Worm (Caenorhabditis elegans) whole organism, L1 larva: ENCODE measurements around the gene R10E4.7.

ENCODE experiments used
- C34B4.2 ChIP-seq: sonication (generic microtip); optimal IDR thresholded peaks from 2 replicates; lab custom pipeline; 2017; ENCODE audit warnings: mild to moderate bottlenecking, missing genetic modification characterization, missing compliant biosample characterization
- Y116A8C.19 ChIP-seq: sonication (generic microtip); optimal IDR thresholded peaks from 2 replicates; lab custom pipeline; 2016; ENCODE audit warnings: missing compliant biosample characterization, missing genetic modification characterization, borderline replicate concordance
- aha-1 ChIP-seq: fragments of 150-350 bp; optimal IDR thresholded peaks from 2 replicates; lab custom pipeline; 2014; ENCODE audit warnings: missing biosample characterization, missing genetic modification characterization
- alr-1 ChIP-seq: fragments of 200-800 bp; sonication (Bioruptor generic); optimal IDR thresholded peaks from 2 replicates; lab custom pipeline; 2018; ENCODE audit warnings: borderline replicate concordance, mild to moderate bottlenecking, missing genetic modification characterization, missing compliant biosample characterization
- ama-1 ChIP-seq: fragments of 150-350 bp; optimal IDR thresholded peaks from 2 replicates; lab custom pipeline; 2014
- blmp-1 ChIP-seq: fragments of 150-350 bp; optimal IDR thresholded peaks from 2 replicates; lab custom pipeline; 2014; ENCODE audit warnings: missing biosample characterization, missing genetic modification characterization
- ceh-82 ChIP-seq, 3 experiments: fragments of 150-350 bp in 1 of 3; sonication (generic microtip) in 2 of 3; optimal IDR thresholded peaks; 2 replicates each; lab custom pipeline; 2014 to 2017; ENCODE audit warnings: missing biosample characterization in 3 of 3, missing genetic modification characterization in 3 of 3
- ceh-90 ChIP-seq: sonication (generic microtip); optimal IDR thresholded peaks from 2 replicates; lab custom pipeline; 2016; ENCODE audit warnings: missing genetic modification characterization, missing compliant biosample characterization
- ces-1 ChIP-seq: fragments of 150-350 bp; optimal IDR thresholded peaks from 2 replicates; lab custom pipeline; 2014; ENCODE audit warnings: missing biosample characterization, missing genetic modification reagents, missing genetic modification characterization
- dpl-1 ChIP-seq, 3 experiments: fragments of 150-350 bp in 2 of 3; sonication (generic microtip) in 1 of 3; optimal IDR thresholded peaks; 2 replicates each; lab custom pipeline; 2014 to 2017; ENCODE audit warnings: missing biosample characterization in 3 of 3, missing genetic modification characterization in 3 of 3, missing genetic modification reagents in 3 of 3
- dsc-1 ChIP-seq: sonication (generic microtip); optimal IDR thresholded peaks from 2 replicates; lab custom pipeline; 2016; ENCODE audit warnings: mild to moderate bottlenecking, missing genetic modification characterization, missing compliant biosample characterization
- efl-1 ChIP-seq, 4 experiments: fragments of 150-350 bp; optimal IDR thresholded peaks in 3 of 4; peaks in 1 of 4; 1 replicate in 1 of 4; 2 replicates in 3 of 4; lab custom pipeline; 2014; ENCODE audit warnings: missing biosample characterization in 2 of 4, missing genetic modification characterization in 2 of 4, missing genetic modification reagents in 2 of 4
- efl-3 ChIP-seq: fragments of 200-800 bp; sonication (Bioruptor generic); optimal IDR thresholded peaks from 2 replicates; lab custom pipeline; 2018; ENCODE audit warnings: mild to moderate bottlenecking, missing genetic modification characterization, missing compliant biosample characterization
- egl-27 ChIP-seq, 2 experiments: fragments of 150-350 bp in 1 of 2; sonication (generic microtip); optimal IDR thresholded peaks; 3 replicates each; lab custom pipeline; 2017 to 2018; ENCODE audit warnings: missing biosample characterization in 2 of 2, missing genetic modification characterization in 2 of 2, missing genetic modification reagents in 2 of 2
- ets-5 ChIP-seq: fragments of 200-800 bp; sonication (Bioruptor generic); IDR thresholded peaks from 2 replicates; pipeline ENCODE4 v1.3.6; 2022; ENCODE audit warnings: missing genetic modification characterization, missing compliant biosample characterization
- fkh-10 ChIP-seq: sonication (generic microtip); optimal IDR thresholded peaks from 2 replicates; lab custom pipeline; 2017; ENCODE audit warnings: missing biosample characterization, missing genetic modification reagents, missing genetic modification characterization
- fkh-4 ChIP-seq: sonication (generic microtip); optimal IDR thresholded peaks from 2 replicates; lab custom pipeline; 2016; ENCODE audit warnings: missing compliant biosample characterization, missing genetic modification characterization, borderline replicate concordance
- hlh-4 ChIP-seq: sonication (generic microtip); optimal IDR thresholded peaks from 2 replicates; lab custom pipeline; 2016; ENCODE audit warnings: mild to moderate bottlenecking, missing genetic modification characterization, missing compliant biosample characterization
- hpl-2 ChIP-seq: fragments of 150-350 bp; optimal IDR thresholded peaks from 2 replicates; lab custom pipeline; 2014; ENCODE audit warnings: missing biosample characterization, missing genetic modification reagents, missing genetic modification characterization
- isw-1 ChIP-seq: fragments of 200-800 bp; sonication (Bioruptor generic); IDR thresholded peaks from 2 replicates; pipeline ENCODE4 v1.3.6; 2022; ENCODE audit warnings: missing genetic modification characterization, missing compliant biosample characterization
- lin-13 ChIP-seq: fragments of 150-350 bp; optimal IDR thresholded peaks from 2 replicates; lab custom pipeline; 2014; ENCODE audit warnings: missing biosample characterization, missing genetic modification reagents, missing genetic modification characterization
- lin-14 ChIP-seq: fragments of 200-800 bp; sonication (Bioruptor generic); optimal IDR thresholded peaks from 2 replicates; lab custom pipeline; 2018; ENCODE audit warnings: mild to moderate bottlenecking, missing genetic modification characterization, moderate library complexity, missing compliant biosample characterization
- lin-15B ChIP-seq: fragments of 150-350 bp; sonication (generic microtip); optimal IDR thresholded peaks from 3 replicates; lab custom pipeline; 2014; ENCODE audit warnings: missing biosample characterization, missing genetic modification characterization
- lin-39 ChIP-seq: fragments of 150-350 bp; optimal IDR thresholded peaks from 2 replicates; lab custom pipeline; 2014; ENCODE audit warnings: missing biosample characterization, missing genetic modification reagents, missing genetic modification characterization
- mab-9 ChIP-seq: fragments of 200-800 bp; sonication (Bioruptor generic); IDR thresholded peaks from 2 replicates; pipeline ENCODE4 v1.3.6; 2022; ENCODE audit warnings: missing genetic modification reagents, missing genetic modification characterization, missing compliant biosample characterization
- nhr-19 ChIP-seq: fragments of 200-800 bp; sonication (Bioruptor generic); conservative IDR thresholded peaks from 2 replicates; pipeline ENCODE4 v1.3.6; 2022; ENCODE audit warnings: missing genetic modification characterization, missing compliant biosample characterization
- nhr-20 ChIP-seq: sonication (generic microtip); optimal IDR thresholded peaks from 2 replicates; lab custom pipeline; 2016; ENCODE audit warnings: mild to moderate bottlenecking, missing genetic modification characterization, missing compliant biosample characterization
- nhr-237 ChIP-seq: fragments of 150-350 bp; optimal IDR thresholded peaks from 2 replicates; lab custom pipeline; 2014; ENCODE audit warnings: missing biosample characterization, missing genetic modification characterization
- nhr-47 ChIP-seq: sonication (generic microtip); optimal IDR thresholded peaks from 2 replicates; lab custom pipeline; 2016; ENCODE audit warnings: mild to moderate bottlenecking, missing genetic modification characterization, moderate library complexity, missing compliant biosample characterization
- nhr-71 ChIP-seq: sonication (generic microtip); optimal IDR thresholded peaks from 2 replicates; lab custom pipeline; 2016; ENCODE audit warnings: mild to moderate bottlenecking, missing genetic modification characterization, moderate library complexity, missing compliant biosample characterization
- nhr-76 ChIP-seq: sonication (generic microtip); optimal IDR thresholded peaks from 2 replicates; lab custom pipeline; 2017; ENCODE audit warnings: missing biosample characterization, missing genetic modification characterization
- nhr-77 ChIP-seq: fragments of 150-350 bp; optimal IDR thresholded peaks from 2 replicates; lab custom pipeline; 2014; ENCODE audit warnings: missing biosample characterization, missing genetic modification characterization
- nhr-84 ChIP-seq: sonication (generic microtip); optimal IDR thresholded peaks from 2 replicates; lab custom pipeline; 2017; ENCODE audit warnings: missing biosample characterization, missing genetic modification characterization
- pag-3 ChIP-seq: sonication (generic microtip); optimal IDR thresholded peaks from 2 replicates; lab custom pipeline; 2017; ENCODE audit warnings: missing genetic modification characterization, mild to moderate bottlenecking, missing compliant biosample characterization, antibody characterized with exemption, borderline replicate concordance; ENCODE audit not compliant: insufficient read depth
- pqm-1 ChIP-seq: sonication (generic microtip); optimal IDR thresholded peaks from 3 replicates; lab custom pipeline; 2017; ENCODE audit warnings: missing biosample characterization, missing genetic modification characterization
- snu-23 ChIP-seq: sonication (generic microtip); optimal IDR thresholded peaks from 2 replicates; lab custom pipeline; 2016; ENCODE audit warnings: missing genetic modification characterization, missing compliant biosample characterization
- swsn-7 ChIP-seq: sonication (generic microtip); optimal IDR thresholded peaks from 2 replicates; lab custom pipeline; 2016; ENCODE audit warnings: missing genetic modification characterization, missing compliant biosample characterization
- tbx-2 ChIP-seq: sonication (generic microtip); optimal IDR thresholded peaks from 2 replicates; lab custom pipeline; 2016; ENCODE audit warnings: missing genetic modification characterization, missing compliant biosample characterization
- unc-130 ChIP-seq: fragments of 150-350 bp; optimal IDR thresholded peaks from 2 replicates; lab custom pipeline; 2017; ENCODE audit warnings: missing biosample characterization, missing genetic modification characterization, inconsistent platforms
- unc-86 ChIP-seq: sonication (generic microtip); optimal IDR thresholded peaks from 2 replicates; lab custom pipeline; 2016; ENCODE audit warnings: missing genetic modification characterization, missing compliant biosample characterization
- unc-98 ChIP-seq: fragments of 200-800 bp; sonication (Bioruptor generic); IDR thresholded peaks from 2 replicates; pipeline ENCODE4 v1.3.6; 2022; ENCODE audit warnings: missing genetic modification characterization, missing compliant biosample characterization
- xbp-1 ChIP-seq: sonication (generic microtip); optimal IDR thresholded peaks from 2 replicates; lab custom pipeline; 2016; ENCODE audit warnings: missing genetic modification characterization, missing compliant biosample characterization
- zip-4 ChIP-seq: fragments of 200-800 bp; sonication (Bioruptor generic); optimal IDR thresholded peaks from 2 replicates; lab custom pipeline; 2018; ENCODE audit warnings: mild to moderate bottlenecking, missing genetic modification characterization, moderate library complexity, missing compliant biosample characterization
- ztf-11 ChIP-seq, 2 experiments: sonication (generic microtip); optimal IDR thresholded peaks; 2 replicates each; lab custom pipeline; 2016 to 2017; ENCODE audit warnings: missing genetic modification characterization in 2 of 2, missing biosample characterization in 1 of 2, missing compliant biosample characterization in 1 of 2
- ztf-4 ChIP-seq: fragments of 150-350 bp; optimal IDR thresholded peaks from 2 replicates; lab custom pipeline; 2014; ENCODE audit warnings: missing biosample characterization, missing genetic modification characterization

R10E4.7 gene

DNA sequence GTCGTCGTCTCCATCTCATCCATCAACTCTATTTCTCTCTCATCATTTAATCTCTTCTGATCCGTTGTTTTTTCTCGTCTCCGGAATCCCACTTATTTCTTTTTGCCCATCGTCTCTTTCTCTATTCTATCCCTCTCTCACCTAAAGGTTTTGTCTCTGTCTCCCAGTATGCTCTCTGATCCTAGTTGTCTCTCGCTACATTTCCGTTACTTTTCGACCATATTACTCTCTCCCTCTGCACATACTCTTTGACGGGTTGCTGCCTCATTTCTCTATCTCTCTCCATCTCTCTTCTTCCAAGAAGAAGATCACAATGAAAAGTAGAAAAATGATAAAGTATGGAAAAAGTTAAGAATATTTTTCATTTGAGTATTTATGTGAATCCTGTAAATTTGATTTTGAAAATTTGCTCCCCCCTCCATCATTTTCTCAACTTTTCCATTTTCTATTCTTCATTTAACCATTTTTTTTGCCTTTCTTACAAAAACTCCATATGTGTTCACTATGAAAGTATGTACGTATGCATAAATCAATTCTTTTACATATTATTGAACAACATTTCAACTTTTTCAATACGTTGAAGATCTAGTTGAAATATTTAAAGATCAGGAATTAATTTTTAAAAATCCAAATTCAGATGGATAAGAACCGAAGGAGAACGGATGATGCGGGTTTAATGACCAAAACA is 22.6 kb downstream of the R10E4.7 start, which contains the start of gene tag-131 (continued):
- TF ChIP-seq unc-130 (tag; lab: Kevin White, UChicago) (no peak), swsn-7 (tag; lab: Kevin White, UChicago) (peak; percentile 50), ceh-90 (tag; lab: Kevin White, UChicago) (no peak), nhr-237 (tag; lab: Kevin White, UChicago) (no peak), lin-15B (no peak), fkh-10 (GFP tag; lab: Kevin White, UChicago) (no peak), lin-14 (peak; percentile 61), alr-1 (no peak), pqm-1 (tag; lab: Kevin White, UChicago) (no peak), dsc-1 (tag; lab: Kevin White, UChicago) (peak; percentile 67), ceh-82 (tag; optimal IDR thresholded peaks at IDR 0.05; lab: Kevin White, UChicago) (no peak), Y116A8C.19 (tag; lab: Kevin White, UChicago) (no peak), egl-27 (tag; optimal IDR thresholded peaks at IDR 0.05; lab: Kevin White, UChicago) (no peak), tbx-2 (peak; percentile 22), aha-1 (tag; lab: Kevin White, UChicago) (no peak), ztf-4 (tag; lab: Kevin White, UChicago) (no peak), snu-23 (GFP tag; lab: Kevin White, UChicago) (peak; percentile 75), unc-98 (GFP tag; lab: Robert Waterston, UW) (no peak), blmp-1 (tag; lab: Kevin White, UChicago) (peak; percentile 64), nhr-77 (tag; lab: Kevin White, UChicago) (no peak), zip-4 (GFP tag; lab: Kevin White, UChicago) (no peak), isw-1 (GFP tag; lab: Robert Waterston, UW) (no peak), fkh-4 (tag; lab: Kevin White, UChicago) (no peak), mab-9 (GFP tag; lab: Robert Waterston, UW) (no peak), efl-3 (no peak), nhr-47 (tag; lab: Kevin White, UChicago) (peak; percentile 36), nhr-76 (no peak), nhr-20 (peak; percentile 63), hlh-4 (tag; lab: Kevin White, UChicago) (no peak), xbp-1 (tag; lab: Kevin White, UChicago) (peak; percentile 8), lin-13 (GFP tag; lab: Kevin White, UChicago) (no peak), pag-3 (tag; lab: Kevin White, UChicago) (no peak)
- TF ChIP-seq, all 84 proteins: peak for 22

ce11 chrIII:4320113-4320512 is 25.5 kb downstream of the R10E4.7 start, which contains the start of gene H38K22.6:
Gene H38K22.6 (plus strand): TSS chrIII:4320413.
- TF ChIP-seq efl-1 (optimal IDR thresholded peaks at IDR 0.05; lab: Kevin White, UChicago) (no peak), efl-1 (GFP tag; optimal IDR thresholded peaks at IDR 0.05 in 1 of 2; lab: Kevin White, UChicago) (peak in 1 of 2 experiments; percentile 48), nhr-19 (GFP tag; lab: Robert Waterston, UW) (no peak), ama-1 (lab: Kevin White, UChicago) (no peak)

- no peak for TF ChIP-seq nhr-71
- TF ChIP-seq lin-14: no peak
- TF ChIP-seq mab-9 (GFP tag; lab: Robert Waterston, UW): no peak
- TF ChIP-seq lin-13 (GFP tag; lab: Kevin White, UChicago): no peak
- TF ChIP-seq efl-1 (optimal IDR thresholded peaks at IDR 0.05; lab: Kevin White, UChicago): no peak
- no peak for TF ChIP-seq efl-1 (GFP tag; optimal IDR thresholded peaks at IDR 0.05 in 1 of 2; lab: Kevin White, UChicago)
- TF ChIP-seq nhr-20: no peak
- TF ChIP-seq alr-1: no peak
- no peak for TF ChIP-seq ces-1 (GFP tag; lab: Kevin White, UChicago)
- no peak for TF ChIP-seq unc-86 (tag; lab: Kevin White, UChicago)
- no peak for TF ChIP-seq ets-5 (GFP tag; lab: Robert Waterston, UW)
- TF ChIP-seq dpl-1 (GFP tag; optimal IDR thresholded peaks at IDR 0.05; lab: Kevin White, UChicago): no peak
- TF ChIP-seq ztf-11 (tag; optimal IDR thresholded peaks at IDR 0.05; lab: Kevin White, UChicago): no peak
- TF ChIP-seq lin-39 (tag; lab: Kevin White, UChicago): no peak
- TF ChIP-seq C34B4.2 (tag; lab: Kevin White, UChicago): no peak
- no peak for TF ChIP-seq nhr-84
- no peak for TF ChIP-seq hpl-2 (GFP tag; lab: Kevin White, UChicago)
- no peak for TF ChIP-seq Y116A8C.19 (tag; lab: Kevin White, UChicago)
- no peak for TF ChIP-seq lin-15B
Measured at ce11 chrIII:4321399-4321798, 26.8 kb downstream of the R10E4.7 start, which contains the start of gene H38K22.7. Gene H38K22.7 (plus strand): TSS chrIII:4321699.
